Fruit fly (Drosophila melanogaster) whole organism, embryonic: Measurements from ENCODE around the gene Atg8b.

ENCODE experiments used
- Aef1 ChIP-seq: fragments of 200-800 bp; sonication (Bioruptor generic); IDR thresholded peaks from 3 replicates; pipeline ENCODE4 v1.3.6; 2022; ENCODE audit warnings: missing biosample characterization, missing genetic modification characterization
- Awh ChIP-seq: fragments of 200-800 bp; sonication (Bioruptor generic); IDR thresholded peaks from 2 replicates; pipeline ENCODE4, ENCODE4 v1.3.6; 2022; ENCODE audit warnings: missing biosample characterization, missing genetic modification characterization
- B-H2 ChIP-seq: fragments of 200-800 bp; sonication (Bioruptor generic); optimal IDR thresholded peaks from 2 replicates; lab custom pipeline; 2018; ENCODE audit warnings: missing biosample characterization, mild to moderate bottlenecking, missing genetic modification characterization
- Blimp-1 ChIP-seq: fragments of 200-800 bp; sonication (Bioruptor generic); optimal IDR thresholded peaks from 3 replicates; lab custom pipeline; 2018; ENCODE audit warnings: missing biosample characterization, missing genetic modification characterization, mild to moderate bottlenecking, moderate library complexity, missing genetic modification reagents
- CG10321 ChIP-seq: fragments of 200-800 bp; sonication (Bioruptor generic); IDR thresholded peaks from 2 replicates; pipeline ENCODE4 v1.3.6; 2022; ENCODE audit warnings: missing biosample characterization, missing genetic modification characterization
- CG11695 ChIP-seq: fragments of 200-800 bp; sonication (Bioruptor generic); IDR thresholded peaks from 3 replicates; pipeline ENCODE4 v1.3.6; 2022; ENCODE audit warnings: missing biosample characterization, missing genetic modification characterization
- CG12744 ChIP-seq: fragments of 200-800 bp; sonication (Bioruptor generic); optimal IDR thresholded peaks from 2 replicates; lab custom pipeline; 2016; ENCODE audit warnings: missing biosample characterization, missing genetic modification characterization
- CG14014 ChIP-seq: fragments of 200-800 bp; sonication (Bioruptor generic); IDR thresholded peaks from 2 replicates; pipeline ENCODE4 v1.3.6; 2022; ENCODE audit warnings: missing biosample characterization, missing genetic modification characterization
- CG15011 ChIP-seq: fragments of 200-800 bp; sonication (Bioruptor generic); optimal IDR thresholded peaks from 3 replicates; lab custom pipeline; 2018; ENCODE audit warnings: missing biosample characterization, mild to moderate bottlenecking, missing genetic modification characterization
- CG1603 ChIP-seq: fragments of 200-800 bp; sonication (Bioruptor generic); optimal IDR thresholded peaks from 2 replicates; lab custom pipeline; 2019; ENCODE audit warnings: missing biosample characterization, mild to moderate bottlenecking, missing genetic modification characterization, moderate library complexity
- CG17186 ChIP-seq: fragments of 200-800 bp; sonication (Bioruptor generic); optimal IDR thresholded peaks from 3 replicates; lab custom pipeline; 2017; ENCODE audit warnings: missing biosample characterization, missing genetic modification reagents, missing genetic modification characterization
- CG17328 ChIP-seq: fragments of 200-800 bp; sonication (Bioruptor generic); IDR thresholded peaks from 2 replicates; pipeline ENCODE4 v1.3.6; 2022; ENCODE audit warnings: missing biosample characterization, missing genetic modification characterization
- CG1832 ChIP-seq: fragments of 200-800 bp; sonication (Bioruptor generic); optimal IDR thresholded peaks from 2 replicates; lab custom pipeline; 2017; ENCODE audit warnings: missing biosample characterization, mild to moderate bottlenecking, missing genetic modification characterization, inconsistent platforms
- CG18599 ChIP-seq: fragments of 200-800 bp; sonication (Bioruptor generic); optimal IDR thresholded peaks from 3 replicates; lab custom pipeline; 2017; ENCODE audit warnings: missing biosample characterization, missing genetic modification characterization, mild to moderate bottlenecking, moderate library complexity, missing genetic modification reagents
- CG2678 ChIP-seq: fragments of 200-800 bp; sonication (Bioruptor generic); optimal IDR thresholded peaks from 3 replicates; lab custom pipeline; 2019; ENCODE audit warnings: missing biosample characterization, mild to moderate bottlenecking, missing genetic modification characterization, moderate library complexity
- CG3726 ChIP-seq: fragments of 200-800 bp; sonication (Bioruptor generic); IDR thresholded peaks from 3 replicates; pipeline ENCODE4, ENCODE4 v1.3.6; 2022; ENCODE audit warnings: missing biosample characterization, missing genetic modification characterization
- CG7271 ChIP-seq: fragments of 200-800 bp; sonication (Bioruptor generic); optimal IDR thresholded peaks from 2 replicates; lab custom pipeline; 2018; ENCODE audit warnings: missing biosample characterization, mild to moderate bottlenecking, missing genetic modification characterization, moderate library complexity
- CG8089 ChIP-seq: fragments of 200-800 bp; sonication (Bioruptor generic); optimal IDR thresholded peaks from 3 replicates; lab custom pipeline; 2016; ENCODE audit warnings: missing biosample characterization, missing genetic modification characterization
- CHES-1-like ChIP-seq: fragments of 200-800 bp; sonication (Bioruptor generic); optimal IDR thresholded peaks from 2 replicates; lab custom pipeline; 2016; ENCODE audit warnings: missing biosample characterization, missing genetic modification characterization
- Chrac-16 ChIP-seq: fragments of 200-800 bp; sonication (Bioruptor generic); optimal IDR thresholded peaks from 3 replicates; lab custom pipeline; 2016; ENCODE audit warnings: missing biosample characterization, missing genetic modification characterization
- Dref ChIP-seq: fragments of 200-800 bp; sonication (Bioruptor generic); IDR thresholded peaks from 2 replicates; pipeline ENCODE4 v1.3.6; 2022; ENCODE audit warnings: missing biosample characterization, missing genetic modification characterization
- H2.0 ChIP-seq: fragments of 200-800 bp; sonication (Bioruptor generic); IDR thresholded peaks from 2 replicates; pipeline ENCODE4 v1.3.6; 2022; ENCODE audit warnings: missing biosample characterization, missing genetic modification characterization
- HmgD ChIP-seq: fragments of 200-800 bp; sonication (Bioruptor generic); optimal IDR thresholded peaks from 3 replicates; lab custom pipeline; 2016; ENCODE audit warnings: missing biosample characterization, missing genetic modification characterization
- HmgZ ChIP-seq: fragments of 200-800 bp; sonication (Bioruptor generic); optimal IDR thresholded peaks from 2 replicates; lab custom pipeline; 2018; ENCODE audit warnings: missing biosample characterization, mild to moderate bottlenecking, missing genetic modification characterization
- MESR4 ChIP-seq: fragments of 200-800 bp; sonication (Bioruptor generic); optimal IDR thresholded peaks from 2 replicates; lab custom pipeline; 2018; ENCODE audit warnings: missing biosample characterization, mild to moderate bottlenecking, missing genetic modification characterization, moderate library complexity
- Max ChIP-seq: fragments of 200-800 bp; sonication (Bioruptor generic); optimal IDR thresholded peaks from 2 replicates; lab custom pipeline; 2016; ENCODE audit warnings: missing biosample characterization, mild to moderate bottlenecking, missing genetic modification characterization
- Nf-YC ChIP-seq: fragments of 200-800 bp; optimal IDR thresholded peaks from 3 replicates; lab custom pipeline; 2019; ENCODE audit warnings: missing biosample characterization, mild to moderate bottlenecking, missing genetic modification characterization, moderate library complexity
- Oaz ChIP-seq: fragments of 200-800 bp; sonication (Bioruptor generic); IDR thresholded peaks from 2 replicates; pipeline ENCODE4 v1.3.6; 2022; ENCODE audit warnings: missing biosample characterization, missing genetic modification characterization
- Six4 ChIP-seq: fragments of 200-800 bp; sonication (Bioruptor generic); optimal IDR thresholded peaks from 2 replicates; lab custom pipeline; 2016; ENCODE audit warnings: missing biosample characterization, missing genetic modification characterization
- Sry-δ ChIP-seq: fragments of 200-800 bp; sonication (Bioruptor generic); optimal IDR thresholded peaks from 2 replicates; lab custom pipeline; 2016; ENCODE audit warnings: missing biosample characterization, missing genetic modification characterization
- Ssrp ChIP-seq: fragments of 200-800 bp; sonication (Bioruptor generic); optimal IDR thresholded peaks from 2 replicates; lab custom pipeline; 2018; ENCODE audit warnings: missing biosample characterization, mild to moderate bottlenecking, missing genetic modification characterization, moderate library complexity
- Tbp ChIP-seq: fragments of >200 bp; optimal IDR thresholded peaks from 2 replicates; lab custom pipeline; 2018; ENCODE audit warnings: missing biosample characterization, missing genetic modification characterization
- Xbp1 ChIP-seq: fragments of 200-800 bp; sonication (Bioruptor generic); optimal IDR thresholded peaks from 3 replicates; lab custom pipeline; 2016; ENCODE audit warnings: missing biosample characterization, mild to moderate bottlenecking, missing genetic modification characterization
- btn ChIP-seq: fragments of 200-800 bp; sonication (Bioruptor generic); optimal IDR thresholded peaks from 2 replicates; lab custom pipeline; 2016; ENCODE audit warnings: missing biosample characterization, missing genetic modification characterization
- cwo ChIP-seq: fragments of 200-800 bp; sonication (Bioruptor generic); optimal IDR thresholded peaks from 3 replicates; lab custom pipeline; 2017; ENCODE audit warnings: missing biosample characterization, missing genetic modification characterization, mild to moderate bottlenecking, moderate library complexity, missing genetic modification reagents
- emc ChIP-seq: fragments of 200-800 bp; sonication (Bioruptor generic); optimal IDR thresholded peaks from 2 replicates; lab custom pipeline; 2016; ENCODE audit warnings: missing biosample characterization, missing genetic modification characterization
- fu2 ChIP-seq: fragments of 200-800 bp; sonication (Bioruptor generic); optimal IDR thresholded peaks from 2 replicates; lab custom pipeline; 2016; ENCODE audit warnings: missing biosample characterization, missing genetic modification characterization
- grau ChIP-seq: fragments of 200-800 bp; optimal IDR thresholded peaks from 3 replicates; lab custom pipeline; 2019; ENCODE audit warnings: missing biosample characterization, mild to moderate bottlenecking, missing genetic modification characterization, moderate library complexity
- gro ChIP-seq: fragments of 200-800 bp; sonication (Bioruptor generic); optimal IDR thresholded peaks from 2 replicates; lab custom pipeline; 2016; ENCODE audit warnings: missing biosample characterization, missing genetic modification characterization
- gsb-n ChIP-seq: fragments of 200-800 bp; sonication (Bioruptor generic); optimal IDR thresholded peaks from 3 replicates; lab custom pipeline; 2018; ENCODE audit warnings: missing biosample characterization, mild to moderate bottlenecking, missing genetic modification characterization
- hb ChIP-seq: fragments of 200-800 bp; sonication (Bioruptor generic); IDR thresholded peaks from 3 replicates; pipeline ENCODE4 v1.3.6; 2022; ENCODE audit warnings: missing biosample characterization, missing genetic modification characterization; ENCODE audit not compliant: partially characterized antibody
- hth ChIP-seq: fragments of >200 bp; optimal IDR thresholded peaks from 2 replicates; lab custom pipeline; 2017; ENCODE audit warnings: inconsistent platforms
- kay ChIP-seq: fragments of 200-800 bp; sonication (Bioruptor generic); optimal IDR thresholded peaks from 2 replicates; lab custom pipeline; 2016; ENCODE audit warnings: missing biosample characterization, missing genetic modification characterization
- otp ChIP-seq: fragments of 200-800 bp; sonication (Bioruptor generic); IDR thresholded peaks from 3 replicates; pipeline ENCODE4, ENCODE4 v1.3.6; 2022; ENCODE audit warnings: missing biosample characterization, missing genetic modification characterization
- pros ChIP-seq: fragments of 200-800 bp; sonication (Bioruptor generic); optimal IDR thresholded peaks from 3 replicates; lab custom pipeline; 2019; ENCODE audit warnings: missing biosample characterization, mild to moderate bottlenecking, missing genetic modification characterization, moderate library complexity
- slp2 ChIP-seq: fragments of 200-800 bp; sonication (Bioruptor generic); optimal IDR thresholded peaks from 2 replicates; lab custom pipeline; 2016; ENCODE audit warnings: missing biosample characterization, missing genetic modification characterization
- so ChIP-seq: fragments of 200-800 bp; sonication (Bioruptor generic); IDR thresholded peaks from 3 replicates; pipeline ENCODE4 v1.3.6; 2022; ENCODE audit warnings: missing biosample characterization, missing genetic modification characterization
- tin ChIP-seq: fragments of 200-800 bp; sonication (Bioruptor generic); optimal IDR thresholded peaks from 3 replicates; lab custom pipeline; 2016; ENCODE audit warnings: missing biosample characterization, missing genetic modification characterization
- tio ChIP-seq: fragments of 200-800 bp; sonication (Bioruptor generic); optimal IDR thresholded peaks from 2 replicates; lab custom pipeline; 2017; ENCODE audit warnings: missing biosample characterization, missing genetic modification characterization, inconsistent platforms
- vvl ChIP-seq: fragments of 200-800 bp; sonication (Bioruptor generic); IDR thresholded peaks from 2 replicates; pipeline ENCODE4 v1.3.6; 2022; ENCODE audit warnings: missing biosample characterization, missing genetic modification characterization
- z ChIP-seq: fragments of 200-800 bp; sonication (Bioruptor generic); IDR thresholded peaks from 3 replicates; pipeline ENCODE4 v1.3.6; 2022; ENCODE audit warnings: missing biosample characterization, missing genetic modification characterization

Gene Atg8b

DNA sequence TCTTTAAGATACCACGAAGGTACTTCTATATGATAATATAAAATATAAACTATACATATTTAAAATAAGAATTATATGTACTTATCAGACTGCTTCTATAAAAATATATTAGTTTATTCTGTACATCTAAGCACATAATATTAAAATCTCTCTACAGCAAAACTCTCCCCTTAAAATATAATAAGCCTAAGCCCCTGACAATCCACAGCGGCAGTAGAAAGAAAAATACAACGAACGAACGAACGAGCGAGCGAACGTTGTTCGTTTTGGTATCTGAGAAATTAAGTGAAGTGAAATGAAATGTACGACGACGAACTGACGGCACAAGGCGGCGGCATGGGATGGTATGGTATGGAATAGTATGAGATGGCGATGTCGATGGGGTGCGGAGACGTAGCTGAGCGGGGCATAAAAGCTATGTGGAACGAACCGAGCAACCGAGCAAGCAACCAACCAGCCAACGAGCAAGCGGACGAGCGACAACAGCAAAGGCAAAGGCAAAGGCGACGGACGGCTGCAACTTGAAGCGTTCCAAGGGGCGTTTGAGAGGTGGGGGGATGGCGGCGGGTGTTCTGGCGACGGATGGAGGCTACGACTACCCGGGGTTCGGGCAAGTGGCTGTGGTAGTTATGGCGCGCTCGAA, 24.3 kb downstream of the Atg8b start (continued):
- TF ChIP-seq HmgZ (tag; lab: Kevin White, UChicago) (peak; percentile 97), CG11695 (GFP tag; lab: Robert Waterston, UW) (peak; percentile 99), CHES-1-like (GFP tag; lab: Kevin White, UChicago) (peak; percentile 79), pros (peak; percentile 97), Dref (GFP tag; lab: Robert Waterston, UW) (no peak; the same call in 1 of the 2 replicates), Tbp (no peak), so (GFP tag; lab: Robert Waterston, UW) (peak; percentile 99), z (GFP tag; lab: Robert Waterston, UW) (peak; percentile 48; the same call in 1 of the 3 replicates), Oaz (GFP tag; lab: Robert Waterston, UW) (peak; percentile 97), vvl (peak; percentile 99), CG1603 (tag; lab: Kevin White, UChicago) (no peak), CG12744 (GFP tag; lab: Kevin White, UChicago) (peak; percentile 70), Chrac-16 (GFP tag; lab: Kevin White, UChicago) (peak; percentile 95), Awh (GFP tag; lab: Robert Waterston, UW) (peak; percentile 98), Blimp-1 (GFP tag; lab: Kevin White, UChicago) (peak; percentile 97), MESR4 (GFP tag; lab: Kevin White, UChicago) (peak; percentile 40), CG2678 (peak; percentile 100), B-H2 (GFP tag; lab: Kevin White, UChicago) (peak; percentile 99), CG15011 (GFP tag; lab: Kevin White, UChicago) (peak; percentile 93), CG14014 (GFP tag; lab: Robert Waterston, UW) (peak; percentile 98), grau (tag; lab: Kevin White, UChicago) (peak; percentile 99), gsb-n (tag; lab: Kevin White, UChicago) (peak; percentile 99), Nf-YC (tag; lab: Kevin White, UChicago) (peak; percentile 94), gro (GFP tag; lab: Kevin White, UChicago) (no peak), HmgD (GFP tag; lab: Kevin White, UChicago) (no peak), tin (GFP tag; lab: Kevin White, UChicago) (peak; percentile 96), btn (peak; percentile 39), emc (GFP tag; lab: Kevin White, UChicago) (peak; percentile 42), CG17186 (GFP tag; lab: Kevin White, UChicago) (peak; percentile 63), slp2 (peak; percentile 80), CG10321 (GFP tag; lab: Robert Waterston, UW) (peak; percentile 83), cwo (peak; percentile 98), Sry-δ (GFP tag; lab: Kevin White, UChicago) (no peak), CG8089 (GFP tag; lab: Kevin White, UChicago) (peak; percentile 41), CG3726 (GFP tag; lab: Robert Waterston, UW) (peak; percentile 97), hth (no peak), CG18599 (GFP tag; lab: Kevin White, UChicago) (peak; percentile 100), hb (GFP tag; lab: Robert Waterston, UW) (no peak), CG7271 (tag; lab: Kevin White, UChicago) (peak; percentile 88), tio (GFP tag; lab: Kevin White, UChicago) (no peak), Xbp1 (GFP tag; lab: Kevin White, UChicago) (peak; percentile 97), Max (peak; percentile 93), CG1832 (GFP tag; lab: Kevin White, UChicago) (no peak), otp (GFP tag; lab: Robert Waterston, UW) (peak; percentile 91; the same call in 2 of the 3 replicates), fu2 (GFP tag; lab: Kevin White, UChicago) (peak; percentile 70), Six4 (GFP tag; lab: Kevin White, UChicago) (peak; percentile 96), Ssrp (peak; percentile 99), H2.0 (GFP tag; lab: Robert Waterston, UW) (peak; percentile 97), CG17328 (peak; percentile 97), kay (peak; percentile 93), Aef1 (peak; percentile 97)
